Worm (Caenorhabditis elegans): ENCODE results near the gene Y59C2A.3.

Y59C2A.3 gene

ce11 chrII:2168374-2168773 is 51.3 kb downstream of the Y59C2A.3 start, which contains the start of gene fbxb-38:
TSS of gene fbxb-38 (minus strand) at chrII:2168763.
- no peak for TF ChIP-seq nhr-111 (GFP tag; optimal IDR thresholded peaks at IDR 0.05)
- TF ChIP-seq unc-62 (GFP tag; optimal IDR thresholded peaks at IDR 0.05 in 1 of 2), result peak in 1 of 2 experiments; percentile 91
- no peak for TF ChIP-seq unc-62 (tag; optimal IDR thresholded peaks at IDR 0.05)

DNA sequence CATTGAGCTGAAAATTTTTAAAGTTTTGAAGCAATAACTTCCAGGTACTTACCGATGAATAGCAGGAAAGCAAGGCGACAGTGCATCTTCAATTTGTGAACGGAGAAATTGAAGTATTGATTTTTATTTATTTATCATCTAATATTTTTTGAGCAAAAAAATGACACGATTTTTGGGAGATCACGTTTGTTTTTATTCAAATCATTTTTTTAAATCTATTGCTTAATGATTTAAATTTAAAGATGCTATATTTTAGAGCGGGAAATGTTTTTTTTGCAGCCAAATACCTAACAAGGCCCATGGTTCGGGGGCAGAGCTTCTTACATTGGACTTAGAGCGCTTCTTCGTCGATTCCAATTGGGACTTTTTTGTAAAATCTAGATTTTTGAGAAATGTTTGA is 53.3 kb downstream of the Y59C2A.3 start, which contains the start of gene C33C12.4:
Gene C33C12.4 (minus strand): TSS at position 101 of the 400 bp plus-strand sequence.
- TF ChIP-seq unc-62 (GFP tag; optimal IDR thresholded peaks at IDR 0.05 in 1 of 2) (no peak), unc-62 (tag; optimal IDR thresholded peaks at IDR 0.05) (no peak), F10B5.3 (tag; optimal IDR thresholded peaks at IDR 0.05) (no peak), zip-2 (tag; optimal IDR thresholded peaks at IDR 0.05) (no peak), cey-2 (tag; optimal IDR thresholded peaks at IDR 0.05; ENCODE audit: borderline replicate concordance, insufficient read depth) (no peak), mdl-1 (tag; optimal IDR thresholded peaks at IDR 0.05) (no peak), ces-1 (GFP tag; optimal IDR thresholded peaks at IDR 0.05) (no peak), hif-1 (tag; optimal IDR thresholded peaks at IDR 0.05) (no peak), mes-2 (tag; optimal IDR thresholded peaks at IDR 0.05; ENCODE audit: poor library complexity, severe bottlenecking) (no peak), nhr-237 (tag; optimal IDR thresholded peaks at IDR 0.05) (no peak), nhr-10 (tag; optimal IDR thresholded peaks at IDR 0.05) (no peak), saeg-2 (GFP tag; IDR thresholded peaks at IDR 0.05) (no peak)
